Fruit fly (Drosophila melanogaster) whole organism, prepupa: ENCODE measurements around the gene slou.

Source experiments
- Blimp-1 ChIP-seq: fragments of 200-800 bp; sonication (Bioruptor generic); optimal IDR thresholded peaks from 3 replicates; lab custom pipeline; 2017; ENCODE audit warnings: missing biosample characterization, missing genetic modification characterization, mild to moderate bottlenecking, moderate library complexity, missing genetic modification reagents
- CG10631 ChIP-seq: fragments of 200-800 bp; sonication (Bioruptor generic); optimal IDR thresholded peaks from 2 replicates; lab custom pipeline; 2016; ENCODE audit warnings: missing biosample characterization, missing genetic modification characterization
- CG11294 ChIP-seq: fragments of 200-800 bp; sonication (Bioruptor generic); IDR thresholded peaks from 2 replicates; pipeline ENCODE4 v1.3.6; 2022; ENCODE audit warnings: missing biosample characterization, missing genetic modification characterization
- CG11762 ChIP-seq: fragments of 200-800 bp; sonication (Bioruptor generic); optimal IDR thresholded peaks from 3 replicates; lab custom pipeline; 2016; ENCODE audit warnings: missing biosample characterization, missing genetic modification characterization; ENCODE audit not compliant: insufficient read depth
- CG11902 ChIP-seq: fragments of 200-800 bp; sonication (Bioruptor generic); optimal IDR thresholded peaks from 3 replicates; lab custom pipeline; 2016; ENCODE audit warnings: missing biosample characterization, missing genetic modification characterization
- CG15336 ChIP-seq: fragments of 200-800 bp; sonication (Bioruptor generic); IDR thresholded peaks from 2 replicates; pipeline ENCODE4 v1.3.6; 2022; ENCODE audit warnings: missing biosample characterization, missing genetic modification characterization
- CG1621 ChIP-seq: fragments of 200-800 bp; sonication (Bioruptor generic); optimal IDR thresholded peaks from 3 replicates; lab custom pipeline; 2018; ENCODE audit warnings: missing biosample characterization, mild to moderate bottlenecking, missing genetic modification characterization
- CG16779 ChIP-seq: fragments of 200-800 bp; sonication (Bioruptor generic); optimal IDR thresholded peaks from 3 replicates; lab custom pipeline; 2017; ENCODE audit warnings: missing biosample characterization, mild to moderate bottlenecking, missing genetic modification characterization
- CG31627 ChIP-seq: fragments of 200-800 bp; sonication (Bioruptor generic); optimal IDR thresholded peaks from 3 replicates; lab custom pipeline; 2016; ENCODE audit warnings: missing biosample characterization, missing genetic modification characterization
- CG32006 ChIP-seq: fragments of 200-800 bp; sonication (Bioruptor generic); optimal IDR thresholded peaks from 3 replicates; lab custom pipeline; 2017; ENCODE audit warnings: missing biosample characterization, mild to moderate bottlenecking, missing genetic modification characterization
- CG34406 ChIP-seq: fragments of 200-800 bp; sonication (Bioruptor generic); optimal IDR thresholded peaks from 3 replicates; lab custom pipeline; 2016; ENCODE audit warnings: missing biosample characterization, missing genetic modification characterization
- CG3919 ChIP-seq: fragments of 200-800 bp; sonication (Bioruptor generic); optimal IDR thresholded peaks from 3 replicates; lab custom pipeline; 2016; ENCODE audit warnings: missing biosample characterization, missing genetic modification characterization
- CG4318 ChIP-seq: fragments of 200-800 bp; sonication (Bioruptor generic); optimal IDR thresholded peaks from 3 replicates; lab custom pipeline; 2017; ENCODE audit warnings: missing biosample characterization, mild to moderate bottlenecking, missing genetic modification characterization
- CG6276 ChIP-seq: fragments of 200-800 bp; sonication (Bioruptor generic); optimal IDR thresholded peaks from 2 replicates; lab custom pipeline; 2017; ENCODE audit warnings: missing biosample characterization, mild to moderate bottlenecking, missing genetic modification characterization
- CG6808 ChIP-seq: fragments of 200-800 bp; sonication (Bioruptor generic); optimal IDR thresholded peaks from 3 replicates; lab custom pipeline; 2017; ENCODE audit warnings: missing biosample characterization, missing genetic modification characterization, mild to moderate bottlenecking, moderate library complexity, missing genetic modification reagents
- CG7368 ChIP-seq: fragments of 200-800 bp; sonication (Bioruptor generic); optimal IDR thresholded peaks from 3 replicates; lab custom pipeline; 2016; ENCODE audit warnings: missing biosample characterization, missing genetic modification characterization
- CG8119 ChIP-seq: fragments of 200-800 bp; sonication (Bioruptor generic); IDR thresholded peaks from 3 replicates; pipeline ENCODE4 v1.3.6; 2022; ENCODE audit warnings: missing biosample characterization, missing genetic modification characterization
- CG8319 ChIP-seq: fragments of 200-800 bp; sonication (Bioruptor generic); optimal IDR thresholded peaks from 3 replicates; lab custom pipeline; 2016; ENCODE audit warnings: missing biosample characterization, missing genetic modification characterization
- CG8632 ChIP-seq: fragments of 200-800 bp; sonication (Bioruptor generic); optimal IDR thresholded peaks from 3 replicates; lab custom pipeline; 2016; ENCODE audit warnings: missing biosample characterization, missing genetic modification characterization
- CG9139 ChIP-seq: fragments of 200-800 bp; sonication (Bioruptor generic); optimal IDR thresholded peaks from 3 replicates; lab custom pipeline; 2017; ENCODE audit warnings: missing biosample characterization, mild to moderate bottlenecking, missing genetic modification characterization
- Eip75B ChIP-seq: fragments of 200-800 bp; sonication (Bioruptor generic); optimal IDR thresholded peaks from 3 replicates; lab custom pipeline; 2016; ENCODE audit warnings: missing biosample characterization, missing genetic modification characterization
- Ets21C ChIP-seq: fragments of 200-800 bp; sonication (Bioruptor generic); optimal IDR thresholded peaks from 3 replicates; lab custom pipeline; 2016; ENCODE audit warnings: missing biosample characterization, missing genetic modification characterization
- Ets96B ChIP-seq: fragments of 200-800 bp; optimal IDR thresholded peaks from 2 replicates; lab custom pipeline; 2019; ENCODE audit warnings: missing biosample characterization, mild to moderate bottlenecking, missing genetic modification characterization, moderate library complexity
- Gug ChIP-seq: fragments of 200-800 bp; sonication (Bioruptor generic); IDR thresholded peaks from 2 replicates; pipeline ENCODE4 v1.3.6; 2022; ENCODE audit warnings: missing biosample characterization, missing genetic modification characterization
- Hr38 ChIP-seq: sonication (Bioruptor generic); optimal IDR thresholded peaks from 2 replicates; lab custom pipeline; 2016; ENCODE audit warnings: missing biosample characterization, missing genetic modification characterization
- Hr39 ChIP-seq: fragments of 200-800 bp; sonication (Bioruptor generic); optimal IDR thresholded peaks from 2 replicates; lab custom pipeline; 2016; ENCODE audit warnings: missing biosample characterization, missing genetic modification characterization
- Hr4 ChIP-seq: fragments of 200-800 bp; sonication (Bioruptor generic); optimal IDR thresholded peaks from 3 replicates; lab custom pipeline; 2016; ENCODE audit warnings: missing biosample characterization, missing genetic modification characterization
- Lpt ChIP-seq: fragments of 200-800 bp; sonication (Bioruptor generic); optimal IDR thresholded peaks from 3 replicates; lab custom pipeline; 2016; ENCODE audit warnings: missing biosample characterization, missing genetic modification characterization
- OdsH ChIP-seq: fragments of 200-800 bp; sonication (Bioruptor generic); optimal IDR thresholded peaks from 3 replicates; lab custom pipeline; 2016; ENCODE audit warnings: missing biosample characterization, missing genetic modification characterization
- Smox ChIP-seq: fragments of 200-800 bp; sonication (Bioruptor generic); optimal IDR thresholded peaks from 3 replicates; lab custom pipeline; 2016; ENCODE audit warnings: missing biosample characterization, missing genetic modification characterization
- Sox102F ChIP-seq: fragments of 200-800 bp; sonication (Bioruptor generic); optimal IDR thresholded peaks from 2 replicates; lab custom pipeline; 2016; ENCODE audit warnings: missing biosample characterization, mild to moderate bottlenecking, missing genetic modification characterization
- Sox14 ChIP-seq: fragments of 200-800 bp; sonication (Bioruptor generic); optimal IDR thresholded peaks from 3 replicates; lab custom pipeline; 2016; ENCODE audit warnings: missing biosample characterization, missing genetic modification characterization
- achi ChIP-seq: fragments of 200-800 bp; sonication (Bioruptor generic); optimal IDR thresholded peaks from 3 replicates; lab custom pipeline; 2016; ENCODE audit warnings: missing biosample characterization, missing genetic modification characterization
- acj6 ChIP-seq: fragments of 200-800 bp; sonication (Bioruptor generic); optimal IDR thresholded peaks from 3 replicates; lab custom pipeline; 2016; ENCODE audit warnings: missing biosample characterization, missing genetic modification characterization
- dsx ChIP-seq: fragments of 200-800 bp; optimal IDR thresholded peaks from 3 replicates; lab custom pipeline; 2019; ENCODE audit warnings: missing biosample characterization, mild to moderate bottlenecking, missing genetic modification characterization, moderate library complexity; ENCODE audit not compliant: poor library complexity, severe bottlenecking
- eg ChIP-seq: fragments of 200-800 bp; sonication (Bioruptor generic); IDR thresholded peaks from 3 replicates; pipeline ENCODE4 v1.3.6; 2022; ENCODE audit warnings: missing biosample characterization, missing genetic modification characterization
- fd59A ChIP-seq: fragments of 200-800 bp; sonication (Bioruptor generic); optimal IDR thresholded peaks from 2 replicates; lab custom pipeline; 2017; ENCODE audit warnings: missing biosample characterization, mild to moderate bottlenecking, missing genetic modification characterization, missing genetic modification reagents
- fd85E ChIP-seq: fragments of 200-800 bp; sonication (Bioruptor generic); optimal IDR thresholded peaks from 3 replicates; lab custom pipeline; 2016; ENCODE audit warnings: missing biosample characterization, missing genetic modification characterization
- fkh ChIP-seq: fragments of 200-800 bp; sonication (Bioruptor generic); optimal IDR thresholded peaks from 3 replicates; lab custom pipeline; 2017; ENCODE audit warnings: missing biosample characterization, mild to moderate bottlenecking, missing genetic modification characterization, moderate library complexity
- lz ChIP-seq: fragments of 200-800 bp; sonication (Bioruptor generic); optimal IDR thresholded peaks from 3 replicates; lab custom pipeline; 2016; ENCODE audit warnings: missing biosample characterization, missing genetic modification characterization
- net ChIP-seq: fragments of 200-800 bp; sonication (Bioruptor generic); optimal IDR thresholded peaks from 3 replicates; lab custom pipeline; 2016; ENCODE audit warnings: missing biosample characterization, missing genetic modification characterization
- pdm3 ChIP-seq: fragments of 200-800 bp; sonication (Bioruptor generic); optimal IDR thresholded peaks from 3 replicates; lab custom pipeline; 2016; ENCODE audit warnings: missing biosample characterization, missing genetic modification characterization
- salr ChIP-seq, 2 experiments: fragments of 200-800 bp; sonication (Bioruptor generic); optimal IDR thresholded peaks; 3 replicates each; lab custom pipeline; 2016 to 2018; ENCODE audit warnings: missing biosample characterization in 2 of 2, missing genetic modification characterization in 2 of 2, mild to moderate bottlenecking in 1 of 2
- spab ChIP-seq: fragments of 200-800 bp; sonication (Bioruptor generic); optimal IDR thresholded peaks from 2 replicates; lab custom pipeline; 2017; ENCODE audit warnings: missing biosample characterization, mild to moderate bottlenecking, missing genetic modification characterization, missing genetic modification reagents
- svp ChIP-seq: fragments of 200-800 bp; sonication (Bioruptor generic); peaks from one replicate; lab custom pipeline; 2016; ENCODE audit warnings: missing biosample characterization, missing genetic modification characterization
- topi ChIP-seq: fragments of 200-800 bp; sonication (Bioruptor generic); optimal IDR thresholded peaks from 3 replicates; lab custom pipeline; 2016; ENCODE audit warnings: missing biosample characterization, missing genetic modification characterization
- vri ChIP-seq: fragments of 200-800 bp; sonication (Bioruptor generic); optimal IDR thresholded peaks from 3 replicates; lab custom pipeline; 2016; ENCODE audit warnings: missing biosample characterization, mild to moderate bottlenecking, missing genetic modification characterization

The slou gene

DNA sequence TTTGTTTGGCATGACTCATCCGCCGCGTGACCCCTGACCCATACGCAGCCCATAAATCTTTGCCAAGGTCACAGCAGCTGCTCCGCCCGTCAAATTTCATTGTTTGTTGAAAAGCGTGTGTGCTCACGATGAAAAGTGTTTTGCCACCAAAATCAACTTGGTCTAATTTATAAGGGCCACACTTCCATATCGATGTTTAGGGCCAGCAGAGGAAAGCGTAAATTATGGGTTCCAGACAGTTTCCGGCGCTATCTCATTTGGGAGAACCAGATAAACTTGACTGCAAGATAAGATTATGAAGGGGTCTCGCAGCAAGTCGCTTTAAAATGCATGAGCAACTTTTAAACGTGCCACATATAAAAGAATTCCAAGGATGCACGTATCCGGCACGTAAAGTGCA, 35.2 kb downstream of the slou start:
- no peak for TF ChIP-seq Sox102F (GFP tag; lab: Kevin White, UChicago)
- no peak for TF ChIP-seq CG10631
- TF ChIP-seq Ets96B, result no peak
- no peak for TF ChIP-seq CG11294
- no peak for TF ChIP-seq achi
- TF ChIP-seq CG8119 (GFP tag; lab: Robert Waterston, UW), result no peak
- TF ChIP-seq topi, result no peak
- TF ChIP-seq CG6808, result no peak
- TF ChIP-seq spab (GFP tag; lab: Kevin White, UChicago), result no peak
- no peak for TF ChIP-seq Blimp-1 (GFP tag; lab: Kevin White, UChicago)
- TF ChIP-seq CG31627 (GFP tag; lab: Kevin White, UChicago), result no peak
- TF ChIP-seq Smox (GFP tag; lab: Kevin White, UChicago), result no peak
- no peak for TF ChIP-seq CG15336 (GFP tag; lab: Robert Waterston, UW)
- TF ChIP-seq OdsH (GFP tag; lab: Kevin White, UChicago), result no peak
- no peak for TF ChIP-seq Hr39 (GFP tag; lab: Kevin White, UChicago)
- TF ChIP-seq Ets21C (GFP tag; lab: Kevin White, UChicago), result no peak
- TF ChIP-seq dsx (GFP tag; lab: Kevin White, UChicago), result no peak
- TF ChIP-seq Hr4 (GFP tag; lab: Kevin White, UChicago), result no peak
- TF ChIP-seq CG4318, result no peak

dm6 chr3R:21520756-21521155, 36.2 kb downstream of the slou start, which contains the start of gene sp3:
TSS of gene sp3 (plus strand) at chr3R:21520928.
- TF ChIP-seq net (GFP tag; lab: Kevin White, UChicago) (no peak), Sox14 (GFP tag; lab: Kevin White, UChicago) (no peak), CG8319 (GFP tag; lab: Kevin White, UChicago) (no peak), CG11902 (GFP tag; lab: Kevin White, UChicago) (no peak), salr (GFP tag; optimal IDR thresholded peaks at IDR 0.05; lab: Kevin White, UChicago) (no peak), vri (GFP tag; lab: Kevin White, UChicago) (no peak), CG1621 (tag; lab: Kevin White, UChicago) (no peak), Hr39 (GFP tag; lab: Kevin White, UChicago) (no peak), fd85E (GFP tag; lab: Kevin White, UChicago) (no peak), Eip75B (GFP tag; lab: Kevin White, UChicago) (no peak), pdm3 (GFP tag; lab: Kevin White, UChicago) (no peak), eg (GFP tag; lab: Robert Waterston, UW) (no peak)

- peak; percentile 74 for TF ChIP-seq CG32006 (GFP tag; lab: Kevin White, UChicago)
- peak; percentile 85 for TF ChIP-seq Sox14 (GFP tag; lab: Kevin White, UChicago)
- TF ChIP-seq fd85E (GFP tag; lab: Kevin White, UChicago), result peak; percentile 55
- peak; percentile 92 for TF ChIP-seq vri (GFP tag; lab: Kevin White, UChicago)
- peak; percentile 91 for TF ChIP-seq fkh (GFP tag; lab: Kevin White, UChicago)
- peak; percentile 78 for TF ChIP-seq CG9139 (GFP tag; lab: Kevin White, UChicago)
- TF ChIP-seq OdsH (GFP tag; lab: Kevin White, UChicago), result peak; percentile 95
- TF ChIP-seq CG31627 (GFP tag; lab: Kevin White, UChicago), result peak; percentile 97
- TF ChIP-seq Lpt (GFP tag; lab: Kevin White, UChicago), result peak; percentile 48
- peak; percentile 88 for TF ChIP-seq Sox102F (GFP tag; lab: Kevin White, UChicago)
- peak; percentile 84 for TF ChIP-seq CG8632 (GFP tag; lab: Kevin White, UChicago)
- peak; percentile 87 for TF ChIP-seq Smox (GFP tag; lab: Kevin White, UChicago)
- peak; percentile 92 for TF ChIP-seq topi
- TF ChIP-seq CG11902 (GFP tag; lab: Kevin White, UChicago), result peak; percentile 90
- TF ChIP-seq CG8119 (GFP tag; lab: Robert Waterston, UW), result no peak
- TF ChIP-seq CG6276 (GFP tag; lab: Kevin White, UChicago), result no peak
- TF ChIP-seq fd59A (GFP tag; lab: Kevin White, UChicago), result peak; percentile 85
- peak; percentile 89 for TF ChIP-seq CG10631
- peak; percentile 97 for TF ChIP-seq Hr39 (GFP tag; lab: Kevin White, UChicago)
- peak; percentile 95 for TF ChIP-seq acj6 (GFP tag; lab: Kevin White, UChicago)
- peak; percentile 83 for TF ChIP-seq Hr4 (GFP tag; lab: Kevin White, UChicago)
- TF ChIP-seq CG7368 (GFP tag; lab: Kevin White, UChicago), result peak; percentile 94
- TF ChIP-seq net (GFP tag; lab: Kevin White, UChicago), result peak; percentile 93
- peak; percentile 53 for TF ChIP-seq CG16779 (tag; lab: Kevin White, UChicago)
- peak; percentile 81 for TF ChIP-seq CG6808
- peak; percentile 88 for TF ChIP-seq CG11762 (GFP tag; lab: Kevin White, UChicago)
- peak; percentile 13 for TF ChIP-seq Hr38
- peak; percentile 97 for TF ChIP-seq lz (GFP tag; lab: Kevin White, UChicago)
- peak; percentile 96 for TF ChIP-seq CG3919 (GFP tag; lab: Kevin White, UChicago)
- TF ChIP-seq CG34406 (GFP tag; lab: Kevin White, UChicago), result peak; percentile 92
- peak; percentile 73 for TF ChIP-seq Gug
- TF ChIP-seq svp, result peak; percentile 92
These were observed 36.8 kb downstream of the slou start for dm6 chr3R:21520183-21520582.
